Fruit fly (Drosophila melanogaster): ENCODE data around the gene dgt6.

DNA sequence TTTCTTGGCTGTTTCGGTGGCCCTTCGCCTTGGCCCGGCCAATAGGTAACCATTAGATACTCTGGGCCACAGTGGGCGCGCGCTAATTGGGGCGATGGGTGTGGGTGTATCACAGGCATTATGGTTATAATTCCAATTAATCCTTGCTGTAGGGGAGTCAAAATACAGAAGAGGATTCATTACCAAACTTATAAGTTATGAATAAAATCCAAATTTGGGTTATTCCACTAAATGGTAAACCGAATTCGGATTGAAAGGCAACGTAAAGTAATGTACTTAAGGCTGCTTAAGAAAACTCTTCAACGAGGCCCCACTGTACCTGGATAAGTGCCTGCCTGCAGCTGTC is 41.1 kb downstream of the dgt6 start:
- no peak for TF ChIP-seq CG16779 (tag; optimal IDR thresholded peaks at IDR 0.05)
- TF ChIP-seq CG11762 (GFP tag; optimal IDR thresholded peaks at IDR 0.05; ENCODE audit: insufficient read depth) = no peak
- TF ChIP-seq Lpt (GFP tag; optimal IDR thresholded peaks at IDR 0.05) = no peak
- no peak for TF ChIP-seq fd85E (GFP tag; optimal IDR thresholded peaks at IDR 0.05)

Measured in whole organism, prepupa.